Fruit fly (Drosophila melanogaster) whole organism, embryonic: ENCODE measurements around the gene CG4424.

Experiments used
- Bdp1 ChIP-seq: fragments of 200-800 bp; sonication (Bioruptor generic); optimal IDR thresholded peaks from 3 replicates; lab custom pipeline; 2016; ENCODE audit warnings: missing biosample characterization, missing genetic modification characterization
- CG10462 ChIP-seq: fragments of 200-800 bp; sonication (Bioruptor generic); optimal IDR thresholded peaks from 2 replicates; lab custom pipeline; 2016; ENCODE audit warnings: missing biosample characterization, missing genetic modification characterization
- CG11560 ChIP-seq: fragments of 200-800 bp; sonication (Bioruptor generic); IDR thresholded peaks from 3 replicates; pipeline ENCODE4 v1.3.6; 2022; ENCODE audit warnings: missing biosample characterization, missing genetic modification characterization
- CG11696 ChIP-seq: fragments of 200-800 bp; sonication (Bioruptor generic); IDR thresholded peaks from 2 replicates; pipeline ENCODE4 v1.3.6; 2022; ENCODE audit warnings: missing biosample characterization, missing genetic modification characterization
- CG1233 ChIP-seq: fragments of 200-800 bp; sonication (Bioruptor generic); optimal IDR thresholded peaks from 4 replicates; lab custom pipeline; 2018; ENCODE audit warnings: missing biosample characterization, mild to moderate bottlenecking, missing genetic modification characterization
- CG13775 ChIP-seq: fragments of 200-800 bp; sonication (Bioruptor generic); optimal IDR thresholded peaks from 3 replicates; lab custom pipeline; 2017; ENCODE audit warnings: missing biosample characterization, mild to moderate bottlenecking, missing genetic modification characterization
- CG13894 ChIP-seq: fragments of 200-800 bp; sonication (Bioruptor generic); optimal IDR thresholded peaks from 3 replicates; lab custom pipeline; 2018; ENCODE audit warnings: missing biosample characterization, mild to moderate bottlenecking, missing genetic modification characterization, moderate library complexity
- CG14710 ChIP-seq: fragments of 200-800 bp; sonication (Bioruptor generic); optimal IDR thresholded peaks from 3 replicates; lab custom pipeline; 2019; ENCODE audit warnings: missing biosample characterization, mild to moderate bottlenecking, missing genetic modification characterization, moderate library complexity
- CG18619 ChIP-seq: fragments of 200-800 bp; sonication (Bioruptor generic); optimal IDR thresholded peaks from 3 replicates; lab custom pipeline; 2017; ENCODE audit warnings: missing biosample characterization, mild to moderate bottlenecking, missing genetic modification characterization
- CG32532 ChIP-seq: fragments of 200-800 bp; sonication (Bioruptor generic); IDR thresholded peaks from 2 replicates; pipeline ENCODE4 v1.3.6; 2022; ENCODE audit warnings: missing biosample characterization, missing genetic modification characterization
- CG34224 ChIP-seq: fragments of 200-800 bp; sonication (Bioruptor generic); IDR thresholded peaks from 3 replicates; pipeline ENCODE4 v1.3.6; 2022; ENCODE audit warnings: missing biosample characterization, missing genetic modification characterization; ENCODE audit not compliant: partially characterized antibody
- CG6175 ChIP-seq: fragments of 200-800 bp; sonication (Bioruptor generic); IDR thresholded peaks from 3 replicates; pipeline ENCODE4 v1.3.6; 2022; ENCODE audit warnings: missing biosample characterization, missing genetic modification characterization
- CG7372 ChIP-seq: fragments of 200-800 bp; sonication (Bioruptor generic); IDR thresholded peaks from 2 replicates; pipeline ENCODE4 v1.3.6; 2022; ENCODE audit warnings: missing biosample characterization, missing genetic modification characterization
- CG7745 ChIP-seq: fragments of 200-800 bp; sonication (Bioruptor generic); optimal IDR thresholded peaks from 2 replicates; lab custom pipeline; 2018; ENCODE audit warnings: missing biosample characterization, mild to moderate bottlenecking, missing genetic modification characterization, moderate library complexity
- CG7963 ChIP-seq: fragments of 200-800 bp; sonication (Bioruptor generic); IDR thresholded peaks from 3 replicates; pipeline ENCODE4 v1.3.6; 2022; ENCODE audit warnings: missing biosample characterization, missing genetic modification characterization; ENCODE audit not compliant: partially characterized antibody
- CG8089 ChIP-seq: fragments of 200-800 bp; sonication (Bioruptor generic); optimal IDR thresholded peaks from 3 replicates; lab custom pipeline; 2016; ENCODE audit warnings: missing biosample characterization, missing genetic modification characterization
- CG9727 ChIP-seq: fragments of 200-800 bp; sonication (Bioruptor generic); optimal IDR thresholded peaks from 3 replicates; lab custom pipeline; 2017; ENCODE audit warnings: missing biosample characterization, mild to moderate bottlenecking, missing genetic modification characterization
- CHES-1-like ChIP-seq: fragments of 200-800 bp; sonication (Bioruptor generic); optimal IDR thresholded peaks from 2 replicates; lab custom pipeline; 2016; ENCODE audit warnings: missing biosample characterization, missing genetic modification characterization
- D19A ChIP-seq: fragments of 200-800 bp; optimal IDR thresholded peaks from 3 replicates; lab custom pipeline; 2019; ENCODE audit warnings: missing biosample characterization, mild to moderate bottlenecking, missing genetic modification characterization, moderate library complexity
- Dbx ChIP-seq: fragments of 200-800 bp; sonication (Bioruptor generic); IDR thresholded peaks from 3 replicates; pipeline ENCODE4 v1.3.6; 2022; ENCODE audit warnings: missing biosample characterization, missing genetic modification characterization
- Dek ChIP-seq: fragments of 200-800 bp; sonication (Bioruptor generic); optimal IDR thresholded peaks from 3 replicates; lab custom pipeline; 2019; ENCODE audit warnings: missing biosample characterization, mild to moderate bottlenecking, missing genetic modification characterization, moderate library complexity
- Doc3 ChIP-seq: fragments of 200-800 bp; sonication (Bioruptor generic); IDR thresholded peaks from 3 replicates; pipeline ENCODE4 v1.3.6; 2022; ENCODE audit warnings: missing biosample characterization, missing genetic modification characterization; ENCODE audit not compliant: partially characterized antibody
- Ets97D ChIP-seq: fragments of 200-800 bp; sonication (Bioruptor generic); optimal IDR thresholded peaks from 3 replicates; lab custom pipeline; 2016; ENCODE audit warnings: missing biosample characterization, missing genetic modification characterization
- Hand ChIP-seq: fragments of 200-800 bp; sonication (Bioruptor generic); optimal IDR thresholded peaks from 2 replicates; lab custom pipeline; 2017; ENCODE audit warnings: mild to moderate bottlenecking, missing biosample characterization, missing genetic modification reagents, missing genetic modification characterization
- Myb ChIP-seq: fragments of 200-800 bp; sonication (Bioruptor generic); optimal IDR thresholded peaks from 2 replicates; lab custom pipeline; 2016; ENCODE audit warnings: missing biosample characterization, missing genetic modification characterization
- Opbp ChIP-seq: fragments of 200-800 bp; sonication (Bioruptor generic); IDR thresholded peaks from 3 replicates; pipeline ENCODE4 v1.3.6; 2022; ENCODE audit warnings: missing biosample characterization, missing genetic modification characterization; ENCODE audit not compliant: partially characterized antibody
- Ravus ChIP-seq: fragments of 200-800 bp; sonication (Bioruptor generic); IDR thresholded peaks from 2 replicates; pipeline ENCODE4 v1.3.6; 2022; ENCODE audit warnings: missing biosample characterization, missing genetic modification characterization
- Spps ChIP-seq: fragments of 200-800 bp; sonication (Bioruptor generic); optimal IDR thresholded peaks from 2 replicates; lab custom pipeline; 2018; ENCODE audit warnings: missing biosample characterization, mild to moderate bottlenecking, missing genetic modification characterization
- ab ChIP-seq: fragments of 200-800 bp; sonication (Bioruptor generic); optimal IDR thresholded peaks from 2 replicates; lab custom pipeline; 2016; ENCODE audit warnings: missing biosample characterization, missing genetic modification characterization
- aop ChIP-seq: fragments of 200-800 bp; sonication (Bioruptor generic); IDR thresholded peaks from 2 replicates; pipeline ENCODE4 v1.3.6; 2022; ENCODE audit warnings: missing biosample characterization, missing genetic modification characterization
- az2 ChIP-seq: fragments of 200-800 bp; sonication (Bioruptor generic); optimal IDR thresholded peaks from 3 replicates; lab custom pipeline; 2016; ENCODE audit warnings: missing biosample characterization, missing genetic modification characterization
- bowl ChIP-seq: fragments of 200-800 bp; sonication (Bioruptor generic); IDR thresholded peaks from 2 replicates; pipeline ENCODE4 v1.3.6; 2022; ENCODE audit warnings: missing biosample characterization, missing genetic modification characterization
- br ChIP-seq: fragments of >200 bp; optimal IDR thresholded peaks from 2 replicates; lab custom pipeline; 2017
- chinmo ChIP-seq: fragments of 200-800 bp; sonication (Bioruptor generic); IDR thresholded peaks from 4 replicates; pipeline ENCODE4 v1.3.6; 2022; ENCODE audit warnings: missing biosample characterization, missing genetic modification characterization; ENCODE audit not compliant: partially characterized antibody
- corto ChIP-seq: fragments of 200-800 bp; sonication (Bioruptor generic); optimal IDR thresholded peaks from 2 replicates; lab custom pipeline; 2016; ENCODE audit warnings: missing biosample characterization, mild to moderate bottlenecking, missing genetic modification characterization, moderate library complexity
- cwo ChIP-seq: fragments of 200-800 bp; sonication (Bioruptor generic); optimal IDR thresholded peaks from 3 replicates; lab custom pipeline; 2017; ENCODE audit warnings: missing biosample characterization, missing genetic modification characterization, mild to moderate bottlenecking, moderate library complexity, missing genetic modification reagents
- fd3F ChIP-seq: fragments of 200-800 bp; sonication (Bioruptor generic); optimal IDR thresholded peaks from 2 replicates; lab custom pipeline; 2018; ENCODE audit warnings: missing biosample characterization, mild to moderate bottlenecking, missing genetic modification characterization, moderate library complexity
- jigr1 ChIP-seq: fragments of 200-800 bp; sonication (Bioruptor generic); IDR thresholded peaks from 3 replicates; pipeline ENCODE4 v1.3.6; 2022; ENCODE audit warnings: missing biosample characterization, missing genetic modification characterization
- kah ChIP-seq: fragments of 200-800 bp; sonication (Bioruptor generic); optimal IDR thresholded peaks from 2 replicates; lab custom pipeline; 2018; ENCODE audit warnings: missing biosample characterization, mild to moderate bottlenecking, missing genetic modification characterization
- knrl ChIP-seq: fragments of 200-800 bp; sonication (Bioruptor generic); IDR thresholded peaks from 3 replicates; pipeline ENCODE4 v1.3.6; 2022; ENCODE audit warnings: missing biosample characterization, missing genetic modification characterization; ENCODE audit not compliant: partially characterized antibody
- lilli ChIP-seq: fragments of 200-800 bp; sonication (Bioruptor generic); optimal IDR thresholded peaks from 3 replicates; lab custom pipeline; 2016; ENCODE audit warnings: missing biosample characterization, missing genetic modification characterization
- lmd ChIP-seq: fragments of 200-800 bp; sonication (Bioruptor generic); IDR thresholded peaks from 2 replicates; pipeline ENCODE4 v1.3.6; 2022; ENCODE audit warnings: missing biosample characterization, missing genetic modification characterization
- pfk ChIP-seq: fragments of 200-800 bp; sonication (Bioruptor generic); optimal IDR thresholded peaks from 2 replicates; lab custom pipeline; 2018; ENCODE audit warnings: missing biosample characterization, mild to moderate bottlenecking, missing genetic modification characterization, moderate library complexity
- psq ChIP-seq: fragments of 200-800 bp; sonication (Bioruptor generic); optimal IDR thresholded peaks from 2 replicates; lab custom pipeline; 2017; ENCODE audit warnings: missing biosample characterization, missing genetic modification characterization
- pzg ChIP-seq: fragments of 200-800 bp; sonication (Bioruptor generic); optimal IDR thresholded peaks from 3 replicates; lab custom pipeline; 2018; ENCODE audit warnings: missing biosample characterization, mild to moderate bottlenecking, missing genetic modification characterization, moderate library complexity
- sens ChIP-seq: fragments of 200-800 bp; sonication (Bioruptor generic); peaks from one replicate; lab custom pipeline; 2016; ENCODE audit warnings: missing biosample characterization, missing genetic modification characterization
- so ChIP-seq: fragments of 200-800 bp; sonication (Bioruptor generic); IDR thresholded peaks from 3 replicates; pipeline ENCODE4 v1.3.6; 2022; ENCODE audit warnings: missing biosample characterization, missing genetic modification characterization
- tio ChIP-seq: fragments of 200-800 bp; sonication (Bioruptor generic); optimal IDR thresholded peaks from 2 replicates; lab custom pipeline; 2017; ENCODE audit warnings: missing biosample characterization, missing genetic modification characterization, inconsistent platforms
- tll ChIP-seq, 2 experiments: fragments of 200-800 bp in 1 of 2; fragments of >200 bp in 1 of 2; sonication (Bioruptor generic) in 1 of 2; optimal IDR thresholded peaks; 2 replicates each; lab custom pipeline; 2017 to 2019; ENCODE audit warnings: missing biosample characterization in 2 of 2, missing genetic modification characterization in 2 of 2, mild to moderate bottlenecking in 1 of 2, moderate library complexity in 1 of 2

Gene CG4424

dm6 chr3R:20008372-20009051 lies 19.3 kb downstream of the CG4424 start, which contains the start of the genes Hs6st and MED25 (continued):
- TF ChIP-seq az2: peak; percentile 24
- no peak for TF ChIP-seq Dek (tag; lab: Kevin White, UChicago)
- TF ChIP-seq pfk (GFP tag; lab: Kevin White, UChicago): peak; percentile 14
- TF ChIP-seq CG7745 (tag; lab: Kevin White, UChicago): no peak
- no peak for TF ChIP-seq CHES-1-like (GFP tag; lab: Kevin White, UChicago)
- 0 out of 4 replicates have a peak, but pooled peaks have one; percentile 55 for TF ChIP-seq chinmo (GFP tag; lab: Robert Waterston, UW)
- no peak for TF ChIP-seq tio
- no peak for TF ChIP-seq ab (GFP tag; lab: Kevin White, UChicago)
- peak; percentile 79 for TF ChIP-seq knrl (GFP tag; lab: Robert Waterston, UW)
- TF ChIP-seq CG13894: no peak
- no peak for TF ChIP-seq CG6175 (GFP tag; lab: Robert Waterston, UW)
- peak; percentile 35 for TF ChIP-seq lilli
- peak; percentile 69 for TF ChIP-seq Myb (GFP tag; lab: Kevin White, UChicago)
- no peak for TF ChIP-seq jigr1 (GFP tag; lab: Robert Waterston, UW)
- peak; percentile 45 for TF ChIP-seq cwo (GFP tag; lab: Kevin White, UChicago)
- peak; percentile 54 for TF ChIP-seq CG9727 (GFP tag; lab: Kevin White, UChicago)
- no peak for TF ChIP-seq CG11560 (tag; lab: Robert Waterston, UW)
- no peak for TF ChIP-seq Spps (tag; lab: Kevin White, UChicago)
- no peak for TF ChIP-seq Ravus
- TF ChIP-seq pzg (GFP tag; lab: Kevin White, UChicago): peak; percentile 74
- peak; percentile 97 for TF ChIP-seq psq (GFP tag; lab: Kevin White, UChicago)
- TF ChIP-seq CG13775 (GFP tag; lab: Kevin White, UChicago): peak; percentile 41
- TF ChIP-seq Ets97D: peak; percentile 79
- no peak for TF ChIP-seq CG10462 (GFP tag; lab: Kevin White, UChicago)
- no peak for TF ChIP-seq Hand (GFP tag; lab: Kevin White, UChicago)
- no peak for TF ChIP-seq kah (GFP tag; lab: Kevin White, UChicago)
- peak; percentile 88 for TF ChIP-seq CG14710
- TF ChIP-seq br: no peak
- TF ChIP-seq Doc3 (GFP tag; lab: Robert Waterston, UW): peak; percentile 82
- no peak for TF ChIP-seq aop (GFP tag; lab: Robert Waterston, UW)
- TF ChIP-seq so (GFP tag; lab: Robert Waterston, UW): no peak
- peak; percentile 58; the same call in 2 of the 3 replicates for TF ChIP-seq CG7963 (GFP tag; lab: Robert Waterston, UW)
- TF ChIP-seq tll (GFP tag; optimal IDR thresholded peaks at IDR 0.05; lab: Kevin White, UChicago): peak in 1 of 2 experiments; percentile 14
- no peak for TF ChIP-seq fd3F
- TF ChIP-seq CG11696 (GFP tag; lab: Robert Waterston, UW): no peak
- no peak for TF ChIP-seq CG18619
- no peak for TF ChIP-seq lmd (GFP tag; lab: Robert Waterston, UW)
- peak; percentile 60 for TF ChIP-seq CG1233 (GFP tag; lab: Kevin White, UChicago)
- TF ChIP-seq D19A: no peak
- no peak for TF ChIP-seq corto (GFP tag; lab: Kevin White, UChicago)
- TF ChIP-seq sens: peak; percentile 48
- TF ChIP-seq Bdp1: no peak
- peak; percentile 68 for TF ChIP-seq Opbp
- peak; percentile 70 for TF ChIP-seq Dbx (GFP tag; lab: Robert Waterston, UW)
- no peak for TF ChIP-seq bowl (GFP tag; lab: Robert Waterston, UW)
- peak; percentile 41; the same call in 1 of the 2 replicates for TF ChIP-seq CG32532 (GFP tag; lab: Robert Waterston, UW)
- peak; percentile 70; the same call in 2 of the 3 replicates for TF ChIP-seq CG34224 (GFP tag; lab: Robert Waterston, UW)
- TF ChIP-seq CG8089 (GFP tag; lab: Kevin White, UChicago): no peak
- 0 out of 2 replicates have a peak, but pooled peaks have one; percentile 5 for TF ChIP-seq CG7372 (GFP tag; lab: Robert Waterston, UW)
